Worm (Caenorhabditis elegans) whole organism, young adult: Measurements from ENCODE around the gene clec-123.

Experiments used
- ama-1 ChIP-seq, 3 experiments: fragments of 150-350 bp in 1 of 3; sonication (generic microtip) in 2 of 3; optimal IDR thresholded peaks; 2 replicates each; lab custom pipeline; 2014 to 2018; ENCODE audit warnings: missing biosample characterization in 2 of 3, missing genetic modification characterization in 2 of 3, missing genetic modification reagents in 2 of 3
- athp-1 ChIP-seq: sonication (generic microtip); optimal IDR thresholded peaks from 2 replicates; lab custom pipeline; 2017; ENCODE audit warnings: mild to moderate bottlenecking, missing genetic modification characterization, missing compliant biosample characterization
- chd-7 ChIP-seq: sonication (generic microtip); optimal IDR thresholded peaks from 2 replicates; lab custom pipeline; 2016; ENCODE audit warnings: mild to moderate bottlenecking, missing genetic modification characterization, moderate library complexity, missing compliant biosample characterization
- efl-1 ChIP-seq: fragments of 150-350 bp; optimal IDR thresholded peaks from 2 replicates; lab custom pipeline; 2014; ENCODE audit warnings: missing biosample characterization, missing genetic modification reagents, missing genetic modification characterization
- pha-4 ChIP-seq: fragments of 150-350 bp; sonication (generic microtip); optimal IDR thresholded peaks from 2 replicates; lab custom pipeline; 2014; ENCODE audit warnings: missing biosample characterization, missing genetic modification reagents, missing genetic modification characterization
- unc-130 ChIP-seq: sonication (generic microtip); optimal IDR thresholded peaks from 2 replicates; lab custom pipeline; 2016; ENCODE audit warnings: missing genetic modification reagents, missing genetic modification characterization, missing compliant biosample characterization

DNA sequence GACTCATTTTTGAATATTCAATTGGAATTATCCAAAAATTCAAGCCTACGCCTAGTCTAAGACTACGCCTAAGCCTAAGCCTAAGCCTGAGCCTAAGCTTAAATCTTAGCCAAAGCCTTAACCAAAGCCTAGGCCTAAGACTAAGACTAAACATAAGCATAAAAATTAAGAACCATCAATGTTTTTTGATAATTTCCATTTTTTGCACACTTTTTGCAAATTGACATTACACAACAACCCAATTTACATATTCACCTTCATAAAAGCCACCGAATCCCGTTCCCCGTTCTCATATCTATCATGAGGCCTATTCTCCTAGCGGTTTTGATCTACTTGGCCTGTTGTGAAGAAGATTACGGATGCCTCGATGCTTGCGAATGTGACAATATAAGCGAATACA lies 3.4 kb downstream of the clec-123 start, which contains the start of gene T10D4.7:
- TF ChIP-seq athp-1 (tag; lab: Kevin White, UChicago) (no peak), pha-4 (tag; lab: Kevin White, UChicago) (no peak), ama-1 (optimal IDR thresholded peaks at IDR 0.05; lab: Kevin White, UChicago) (no peak), ama-1 (GFP tag; optimal IDR thresholded peaks at IDR 0.05; lab: Kevin White, UChicago) (no peak), chd-7 (tag; lab: Kevin White, UChicago) (no peak), efl-1 (GFP tag; lab: Kevin White, UChicago) (no peak), unc-130 (no peak)
